Worm (Caenorhabditis elegans) whole organism, L4/young adult: ENCODE measurements around the gene Y39B6A.13.
"Not testable (repeated sequence)": the region's sequence is repeated elsewhere in the genome, so short reads cannot be mapped to it uniquely, and the experiment has no call there.

Experiments used
- W03F9.2 ChIP-seq: fragments of 150-350 bp; optimal IDR thresholded peaks from 2 replicates; lab custom pipeline; 2014; ENCODE audit warnings: missing biosample characterization, missing genetic modification characterization
- dao-5 ChIP-seq: sonication (generic microtip); optimal IDR thresholded peaks from 2 replicates; lab custom pipeline; 2016; ENCODE audit warnings: missing genotype, missing genetic modification characterization, moderate library complexity, missing compliant biosample characterization
- him-1 ChIP-seq: sonication (generic microtip); optimal IDR thresholded peaks from 2 replicates; lab custom pipeline; 2016; ENCODE audit warnings: missing genotype, missing genetic modification reagents, missing genetic modification characterization, missing compliant biosample characterization

Gene Y39B6A.13

ce11 chrV:19125812-19126211 lies 6.6 kb upstream of the Y39B6A.13 start:
- TF ChIP-seq him-1 (peak; percentile 49), dao-5 (tag; lab: Kevin White, UChicago) (peak; percentile 50), W03F9.2 (tag; lab: Kevin White, UChicago) (no peak)

- TF ChIP-seq W03F9.2 (tag; lab: Kevin White, UChicago) (no peak), him-1 (no peak), dao-5 (tag; lab: Kevin White, UChicago) (no peak)
These were observed 6.0 kb upstream of the Y39B6A.13 start for ce11 chrV:19125253-19125652.

ce11 chrV:19124586-19124985 lies 5.4 kb upstream of the Y39B6A.13 start, which contains the start of gene bed-1:
Gene bed-1, minus strand, starts transcription at chrV:19124922.
- no peak for TF ChIP-seq him-1

- no peak for TF ChIP-seq W03F9.2 (tag; lab: Kevin White, UChicago)
- no peak for TF ChIP-seq him-1
- TF ChIP-seq dao-5 (tag; lab: Kevin White, UChicago), result no peak
These were observed 1.8 kb upstream of the Y39B6A.13 start for ce11 chrV:19120743-19121642.

ce11 chrV:19118312-19118711 lies 913 bp downstream of the Y39B6A.13 start, which contains the start of gene pro-3:
Gene pro-3, minus strand, starts transcription at chrV:19118412.
- no peak for TF ChIP-seq W03F9.2 (tag; lab: Kevin White, UChicago)
- TF ChIP-seq dao-5 (tag; lab: Kevin White, UChicago), result no peak
- no peak for TF ChIP-seq him-1

ce11 chrV:19116872-19117372 lies 2.3 kb downstream of the Y39B6A.13 start:
- TF ChIP-seq dao-5 (tag; lab: Kevin White, UChicago) (no peak), W03F9.2 (tag; lab: Kevin White, UChicago) (no peak), him-1 (no peak)

ce11 chrV:19107065-19107464 lies 12.2 kb downstream of the Y39B6A.13 start:
- TF ChIP-seq dao-5 (tag; lab: Kevin White, UChicago) (no peak), him-1 (no peak), W03F9.2 (tag; lab: Kevin White, UChicago) (no peak)

ce11 chrV:19101589-19102201 lies 17.5 kb downstream of the Y39B6A.13 start, which contains the start of gene zhp-4:
Gene zhp-4, minus strand, starts transcription at chrV:19101786.
- not testable (repeated sequence) for TF ChIP-seq dao-5 (tag; lab: Kevin White, UChicago); him-1; W03F9.2 (tag; lab: Kevin White, UChicago)

- TF ChIP-seq him-1, result no peak
- TF ChIP-seq W03F9.2 (tag; lab: Kevin White, UChicago), result no peak
- no peak for TF ChIP-seq dao-5 (tag; lab: Kevin White, UChicago)
These were observed 19.7 kb downstream of the Y39B6A.13 start for ce11 chrV:19099504-19099903.

- TF ChIP-seq W03F9.2 (tag; lab: Kevin White, UChicago), result no peak
- TF ChIP-seq him-1, result no peak
- no peak for TF ChIP-seq dao-5 (tag; lab: Kevin White, UChicago)
These were observed 28.3 kb downstream of the Y39B6A.13 start for ce11 chrV:19090885-19091284.

ce11 chrV:19087426-19087825 lies 31.8 kb downstream of the Y39B6A.13 start, which contains the start of gene nhr-145:
Gene nhr-145, plus strand, starts transcription at chrV:19087723.
- no peak for TF ChIP-seq him-1

ce11 chrV:19083789-19084188 lies 35.4 kb downstream of the Y39B6A.13 start:
- TF ChIP-seq him-1 (no peak), W03F9.2 (tag; lab: Kevin White, UChicago) (no peak), dao-5 (tag; lab: Kevin White, UChicago) (no peak)

ce11 chrV:19082541-19082940 lies 36.7 kb downstream of the Y39B6A.13 start, which contains the start of gene nhr-95:
Gene nhr-95, minus strand, starts transcription at chrV:19082641.
- no peak for TF ChIP-seq him-1
- no peak for TF ChIP-seq W03F9.2 (tag; lab: Kevin White, UChicago)
- TF ChIP-seq dao-5 (tag; lab: Kevin White, UChicago), result no peak

ce11 chrV:19076835-19077234 lies 42.4 kb downstream of the Y39B6A.13 start:
- TF ChIP-seq dao-5 (tag; lab: Kevin White, UChicago) (no peak), him-1 (no peak), W03F9.2 (tag; lab: Kevin White, UChicago) (no peak)
